Worm (Caenorhabditis elegans) whole organism, L4/young adult: Measurements from ENCODE around the gene F08D12.3.

ENCODE experiments used
- W03F9.2 ChIP-seq: fragments of 150-350 bp; optimal IDR thresholded peaks from 2 replicates; lab custom pipeline; 2014; ENCODE audit warnings: missing biosample characterization, missing genetic modification characterization
- dao-5 ChIP-seq: sonication (generic microtip); optimal IDR thresholded peaks from 2 replicates; lab custom pipeline; 2016; ENCODE audit warnings: missing genotype, missing genetic modification characterization, moderate library complexity, missing compliant biosample characterization
- him-1 ChIP-seq: sonication (generic microtip); optimal IDR thresholded peaks from 2 replicates; lab custom pipeline; 2016; ENCODE audit warnings: missing genotype, missing genetic modification reagents, missing genetic modification characterization, missing compliant biosample characterization

Gene F08D12.3

DNA sequence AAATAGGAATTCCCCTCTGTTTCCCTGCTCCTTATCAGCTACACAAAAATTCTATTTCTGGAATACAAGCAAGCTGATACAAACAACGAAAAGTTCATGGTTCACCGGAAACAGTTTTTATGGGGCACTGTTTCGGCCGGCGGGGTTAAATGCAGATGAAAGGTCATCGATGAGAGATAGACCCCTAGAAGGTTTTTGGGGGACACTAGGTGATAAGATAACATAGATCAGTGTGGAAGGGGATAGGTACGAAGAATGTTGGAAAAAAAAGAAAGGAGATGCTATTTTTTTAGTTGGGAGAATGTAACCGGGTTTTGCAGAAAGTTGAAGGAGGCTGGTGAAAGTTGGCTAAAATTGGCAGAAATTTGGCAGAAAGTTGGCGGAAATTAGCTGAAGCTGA lies 26.2 kb downstream of the F08D12.3 start:
- TF ChIP-seq him-1 (tag; lab: Kevin White, UChicago) (no peak), dao-5 (tag; lab: Kevin White, UChicago) (no peak), W03F9.2 (no peak)

ce11 chrII:2807674-2808206 lies 28.4 kb downstream of the F08D12.3 start, which contains the start of gene K12H6.12:
TSS of gene K12H6.12 (plus strand) at chrII:2808156.
- TF ChIP-seq dao-5 (tag; lab: Kevin White, UChicago) (no peak), W03F9.2 (no peak), him-1 (tag; lab: Kevin White, UChicago) (no peak)

DNA sequence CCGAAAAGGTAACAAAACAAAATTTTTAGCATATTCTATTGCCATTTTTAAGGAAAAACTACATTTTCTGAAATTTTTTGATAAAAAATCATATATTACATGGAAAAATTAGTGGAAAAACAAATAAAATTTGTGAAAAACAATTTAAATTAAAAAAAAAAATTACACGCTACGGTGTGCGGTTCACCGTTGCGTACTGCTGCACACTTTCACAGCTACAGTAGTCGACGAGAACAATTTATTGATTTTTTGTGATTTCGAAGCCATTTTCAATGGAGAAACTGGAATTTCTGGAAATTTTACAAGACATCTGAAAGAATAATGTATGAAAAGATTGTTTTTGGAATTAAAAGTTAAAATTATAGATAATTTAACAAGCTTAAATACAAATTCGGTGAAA lies 35.7 kb downstream of the F08D12.3 start:
- no peak for TF ChIP-seq W03F9.2
- no peak for TF ChIP-seq dao-5 (tag; lab: Kevin White, UChicago)
- no peak for TF ChIP-seq him-1 (tag; lab: Kevin White, UChicago)

- TF ChIP-seq him-1 (tag; lab: Kevin White, UChicago) (no peak), W03F9.2 (no peak), dao-5 (tag; lab: Kevin White, UChicago) (no peak)
Measured at ce11 chrII:2815444-2815843, 36.1 kb downstream of the F08D12.3 start, which contains the start of gene K12H6.2. TSS of gene K12H6.2 (minus strand) at chrII:2815544.

ce11 chrII:2816676-2817075 lies 37.3 kb downstream of the F08D12.3 start, which contains the start of gene set-13:
TSS of gene set-13 (plus strand) at chrII:2816976.
- TF ChIP-seq him-1 (tag; lab: Kevin White, UChicago) (no peak), dao-5 (tag; lab: Kevin White, UChicago) (no peak), W03F9.2 (no peak)

DNA sequence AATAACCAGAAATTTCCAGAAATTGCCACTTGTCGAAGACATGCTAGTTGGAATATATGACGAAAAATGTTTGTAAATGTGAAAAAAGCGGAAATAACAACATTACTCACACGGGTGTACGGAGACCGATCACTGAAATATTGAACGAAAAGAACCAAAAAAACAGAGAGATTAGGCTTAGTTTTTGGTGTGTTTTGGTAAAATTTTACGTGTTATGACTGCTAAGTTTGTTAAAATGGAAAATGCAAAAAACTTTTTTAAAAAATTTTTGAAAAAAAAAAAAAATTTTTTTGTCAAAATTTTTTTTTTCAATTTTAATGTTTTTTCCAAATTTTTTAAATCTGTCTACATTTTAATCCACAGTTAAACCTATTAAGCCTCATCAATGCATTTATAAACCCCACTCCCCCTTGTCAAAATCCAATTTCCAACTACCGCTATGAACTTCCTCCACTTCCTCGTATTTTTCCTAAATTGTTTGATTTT lies 43.1 kb downstream of the F08D12.3 start, which contains the start of the genes fut-4 and K12H6.10:
fut-4 (minus strand) TSS at position 101 of the 486 bp plus-strand sequence.
K12H6.10 (plus strand) TSS at position 436 of the 486 bp plus-strand sequence.
- TF ChIP-seq dao-5 (tag; lab: Kevin White, UChicago) (no peak), W03F9.2 (no peak), him-1 (tag; lab: Kevin White, UChicago) (no peak)

- TF ChIP-seq dao-5 (tag; lab: Kevin White, UChicago) (no peak), W03F9.2 (no peak), him-1 (tag; lab: Kevin White, UChicago) (no peak)
Measured at ce11 chrII:2824169-2824568, 44.8 kb downstream of the F08D12.3 start, which contains the start of the genes K12H6.4 and K12H6.9. TSS of gene K12H6.4 (minus strand) at chrII:2824269. TSS of gene K12H6.9 (plus strand) at chrII:2824404.

DNA sequence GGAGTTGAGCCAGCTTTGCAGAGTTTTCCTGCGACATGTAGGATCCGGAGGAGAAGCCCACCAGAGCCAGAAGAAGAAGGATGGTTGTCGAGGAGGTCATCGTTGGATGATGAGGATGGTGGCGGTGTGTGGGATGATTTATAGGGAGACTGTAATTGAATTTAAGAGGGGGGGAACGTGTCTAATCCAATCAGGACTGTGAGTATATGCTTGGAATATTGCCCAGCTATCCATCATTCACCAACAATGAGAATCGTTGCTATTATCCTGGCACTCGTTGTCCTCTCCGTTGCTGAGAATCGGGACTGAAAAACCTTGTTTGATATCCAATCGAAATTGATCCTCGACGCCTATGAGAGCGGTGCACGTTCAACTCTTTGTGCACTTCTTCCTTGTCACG lies 46.7 kb downstream of the F08D12.3 start, which contains the start of gene K12H6.5:
K12H6.5 (minus strand) TSS at position 101 of the 400 bp plus-strand sequence.
- TF ChIP-seq him-1 (tag; lab: Kevin White, UChicago): no peak
- TF ChIP-seq dao-5 (tag; lab: Kevin White, UChicago): no peak
- no peak for TF ChIP-seq W03F9.2

ce11 chrII:2827859-2828403 lies 48.6 kb downstream of the F08D12.3 start, which contains the start of gene K12H6.8:
TSS of gene K12H6.8 (plus strand) at chrII:2827896.
- no peak for TF ChIP-seq him-1 (tag; lab: Kevin White, UChicago)
- TF ChIP-seq dao-5 (tag; lab: Kevin White, UChicago): no peak
- no peak for TF ChIP-seq W03F9.2

DNA sequence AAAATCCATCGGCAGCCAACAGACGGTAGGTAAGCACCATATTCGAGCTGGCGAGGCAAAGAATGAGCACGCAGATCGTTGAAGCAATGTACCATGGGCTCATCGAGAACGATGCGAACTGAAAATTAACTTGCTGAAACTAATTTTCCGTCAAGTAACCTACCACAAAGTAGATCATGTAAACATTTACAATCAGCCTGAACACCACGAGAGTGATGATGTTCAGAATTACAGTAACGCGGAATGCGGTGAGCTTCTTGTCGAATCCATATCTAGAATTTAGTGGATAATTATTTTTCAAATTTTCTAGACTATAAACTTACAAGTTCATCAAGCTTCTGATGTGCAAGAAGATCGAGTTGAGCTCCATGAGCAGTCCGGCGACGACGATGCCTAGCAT lies 50.1 kb downstream of the F08D12.3 start:
- no peak for TF ChIP-seq dao-5 (tag; lab: Kevin White, UChicago)
- TF ChIP-seq him-1 (tag; lab: Kevin White, UChicago): no peak
- TF ChIP-seq W03F9.2: no peak

DNA sequence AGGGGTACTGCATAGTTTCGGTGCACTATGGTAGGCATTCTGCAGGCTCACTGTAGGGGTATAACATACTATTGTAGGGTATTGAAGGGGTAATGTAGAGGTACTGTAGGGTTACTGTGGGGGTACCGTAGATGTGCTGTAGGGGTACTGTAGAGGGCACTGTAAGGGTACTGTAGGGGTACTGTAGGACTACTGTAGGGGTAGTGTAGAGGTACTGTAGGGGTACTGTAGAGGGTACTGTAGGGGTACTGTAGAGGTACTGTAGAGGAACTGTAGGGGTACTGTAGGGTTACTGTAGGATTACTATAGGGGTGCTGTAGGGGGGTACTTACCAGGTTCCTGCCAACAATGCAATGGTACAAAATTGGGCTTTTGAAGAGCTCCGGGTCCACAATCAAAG lies 50.8 kb downstream of the F08D12.3 start:
- TF ChIP-seq dao-5 (tag; lab: Kevin White, UChicago) (no peak), him-1 (tag; lab: Kevin White, UChicago) (no peak), W03F9.2 (no peak)
